Fruit fly (Drosophila melanogaster): ENCODE results near the gene CG32202.

dm6 chr3L:18669874-18670273 is 12.1 kb upstream of the CG32202 start:
- TF ChIP-seq OdsH (GFP tag; optimal IDR thresholded peaks at IDR 0.05) (no peak), spab (GFP tag; optimal IDR thresholded peaks at IDR 0.05) (no peak), Sox15 (GFP tag; optimal IDR thresholded peaks at IDR 0.05) (no peak), Sox14 (GFP tag; optimal IDR thresholded peaks at IDR 0.05) (no peak), CG3919 (GFP tag; optimal IDR thresholded peaks at IDR 0.05) (no peak), CG31627 (GFP tag; optimal IDR thresholded peaks at IDR 0.05) (no peak), CG6276 (GFP tag; optimal IDR thresholded peaks at IDR 0.05) (no peak), Ets96B (tag; optimal IDR thresholded peaks at IDR 0.05) (no peak), Hr39 (GFP tag; optimal IDR thresholded peaks at IDR 0.05) (no peak)

Data from whole organism, prepupa.